Fruit fly (Drosophila melanogaster) Kc167 (cell line): Measurements from ENCODE around the gene p53.

Experiments used
- Myc ChIP-seq: fragments of >200 bp; optimal IDR thresholded peaks from 2 replicates; lab custom pipeline; 2017; ENCODE audit warnings: missing external identifiers
- h ChIP-seq: fragments of >200 bp; optimal IDR thresholded peaks from 3 replicates; lab custom pipeline; 2018; ENCODE audit warnings: missing external identifiers
- insv ChIP-seq: fragments of >200 bp; optimal IDR thresholded peaks from 3 replicates; lab custom pipeline; 2018; ENCODE audit warnings: missing external identifiers
- psq ChIP-seq: fragments of >200 bp; optimal IDR thresholded peaks from 2 replicates; lab custom pipeline; 2017; ENCODE audit warnings: missing external identifiers
- ttk ChIP-seq: sonication (Bioruptor generic); optimal IDR thresholded peaks from 2 replicates; lab custom pipeline; 2017; ENCODE audit warnings: missing external identifiers

DNA sequence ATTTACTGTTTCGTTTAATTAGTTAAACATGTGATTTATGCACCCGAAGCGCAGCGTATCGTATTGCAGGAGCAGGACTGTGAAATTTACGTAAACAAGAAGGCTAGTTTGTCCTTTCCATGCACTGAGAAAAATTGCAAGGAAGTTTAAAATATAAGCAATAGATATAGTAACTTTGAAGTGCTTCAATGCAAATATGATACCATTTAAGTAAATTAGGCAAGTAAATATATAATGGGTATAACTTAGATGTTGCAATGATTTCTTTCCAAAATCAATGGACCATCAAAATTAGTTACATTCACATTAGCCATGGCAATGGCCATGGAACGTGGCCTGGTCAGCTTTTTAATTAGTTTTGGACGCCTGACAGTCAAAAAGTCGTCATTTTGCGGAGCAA lies 23.0 kb downstream of the p53 start:
- TF ChIP-seq insv (no peak), psq (lab: Kevin White, UChicago) (no peak), Myc (lab: Kevin White, UChicago) (no peak), h (no peak), ttk (lab: Kevin White, UChicago) (no peak)
